Worm (Caenorhabditis elegans): ENCODE measurements around the gene T25B6.5.

- TF ChIP-seq ztf-11 (tag; optimal IDR thresholded peaks at IDR 0.05), result no peak
- TF ChIP-seq sea-2 (GFP tag; optimal IDR thresholded peaks at IDR 0.05), result no peak
- no peak for TF ChIP-seq elt-2 (tag; optimal IDR thresholded peaks at IDR 0.05)
- no peak for TF ChIP-seq ama-1 (optimal IDR thresholded peaks at IDR 0.05)
- TF ChIP-seq ceh-82 (tag; optimal IDR thresholded peaks at IDR 0.05), result no peak
- no peak for TF ChIP-seq jun-1 (tag; optimal IDR thresholded peaks at IDR 0.05)
- TF ChIP-seq ceh-9 (tag; optimal IDR thresholded peaks at IDR 0.05), result no peak
- no peak for TF ChIP-seq egl-27 (tag; optimal IDR thresholded peaks at IDR 0.05)
- TF ChIP-seq nhr-237 (tag; optimal IDR thresholded peaks at IDR 0.05), result no peak
- no peak for TF ChIP-seq mdl-1 (tag; optimal IDR thresholded peaks at IDR 0.05)
- no peak for TF ChIP-seq nhr-76 (tag; optimal IDR thresholded peaks at IDR 0.05)
- TF ChIP-seq ztf-4 (tag; optimal IDR thresholded peaks at IDR 0.05), result no peak
- no peak for TF ChIP-seq nhr-77 (tag; optimal IDR thresholded peaks at IDR 0.05)
- no peak for TF ChIP-seq unc-62 (GFP tag; optimal IDR thresholded peaks at IDR 0.05)
Measured at ce11 chrX:9045913-9046312, 24.4 kb upstream of the T25B6.5 start, which contains the start of gene prdm-14.

Data from whole organism, L3 larva.